Fruit fly (Drosophila melanogaster) whole organism, embryonic: ENCODE results near the gene Peritrophin-A.

Experiments used
- Abd-B ChIP-seq: fragments of 200-800 bp; sonication (Bioruptor generic); optimal IDR thresholded peaks from 2 replicates; lab custom pipeline; 2018; ENCODE audit warnings: missing biosample characterization, mild to moderate bottlenecking, missing genetic modification characterization, moderate library complexity
- B-H1 ChIP-seq: fragments of 200-800 bp; sonication (Bioruptor generic); IDR thresholded peaks from 3 replicates; pipeline ENCODE4 v1.3.6; 2022; ENCODE audit warnings: missing biosample characterization, missing genetic modification characterization
- CG11093 ChIP-seq: fragments of 200-800 bp; sonication (Bioruptor generic); IDR thresholded peaks from 3 replicates; pipeline ENCODE4 v1.3.6; 2022; ENCODE audit warnings: missing biosample characterization, missing genetic modification characterization
- CG12219 ChIP-seq: fragments of 200-800 bp; sonication (Bioruptor generic); optimal IDR thresholded peaks from 3 replicates; lab custom pipeline; 2018; ENCODE audit warnings: missing biosample characterization, mild to moderate bottlenecking, missing genetic modification characterization
- CG13287 ChIP-seq: fragments of 200-800 bp; sonication (Bioruptor generic); IDR thresholded peaks from 2 replicates; pipeline ENCODE4 v1.3.6; 2022; ENCODE audit warnings: missing biosample characterization, missing genetic modification characterization; ENCODE audit not compliant: partially characterized antibody
- CG13296 ChIP-seq: fragments of 200-800 bp; sonication (Bioruptor generic); optimal IDR thresholded peaks from 3 replicates; lab custom pipeline; 2018; ENCODE audit warnings: missing biosample characterization, mild to moderate bottlenecking, missing genetic modification characterization
- CG14860 ChIP-seq: fragments of 200-800 bp; sonication (Bioruptor generic); IDR thresholded peaks from 3 replicates; pipeline ENCODE4 v1.3.6; 2022; ENCODE audit warnings: missing biosample characterization, missing genetic modification characterization; ENCODE audit not compliant: partially characterized antibody
- CG17829 ChIP-seq: fragments of 200-800 bp; optimal IDR thresholded peaks from 2 replicates; lab custom pipeline; 2019; ENCODE audit warnings: missing biosample characterization, mild to moderate bottlenecking, missing genetic modification characterization, moderate library complexity
- CG18011 ChIP-seq: fragments of 200-800 bp; sonication (Bioruptor generic); optimal IDR thresholded peaks from 2 replicates; lab custom pipeline; 2017; ENCODE audit warnings: missing biosample characterization, missing genetic modification characterization, mild to moderate bottlenecking, moderate library complexity, missing genotype
- CG18764 ChIP-seq: fragments of 200-800 bp; sonication (Bioruptor generic); optimal IDR thresholded peaks from 3 replicates; lab custom pipeline; 2016; ENCODE audit warnings: missing biosample characterization, missing genetic modification characterization
- CG2712 ChIP-seq: fragments of 200-800 bp; optimal IDR thresholded peaks from 3 replicates; lab custom pipeline; 2019; ENCODE audit warnings: missing biosample characterization, mild to moderate bottlenecking, missing genetic modification characterization, moderate library complexity
- CG33557 ChIP-seq: fragments of 200-800 bp; sonication (Bioruptor generic); optimal IDR thresholded peaks from 2 replicates; lab custom pipeline; 2019; ENCODE audit warnings: missing biosample characterization, mild to moderate bottlenecking, missing genetic modification characterization, moderate library complexity
- CG3407 ChIP-seq: fragments of 200-800 bp; sonication (Bioruptor generic); optimal IDR thresholded peaks from 2 replicates; lab custom pipeline; 2018; ENCODE audit warnings: missing biosample characterization, mild to moderate bottlenecking, missing genetic modification characterization
- CG3838 ChIP-seq: fragments of 200-800 bp; sonication (Bioruptor generic); optimal IDR thresholded peaks from 3 replicates; lab custom pipeline; 2016; ENCODE audit warnings: missing biosample characterization, missing genetic modification characterization
- CG4820 ChIP-seq: fragments of 200-800 bp; sonication (Bioruptor generic); optimal IDR thresholded peaks from 3 replicates; lab custom pipeline; 2016; ENCODE audit warnings: missing biosample characterization, missing genetic modification characterization
- CG9215 ChIP-seq: fragments of 200-800 bp; sonication (Bioruptor generic); IDR thresholded peaks from 2 replicates; pipeline ENCODE4 v1.3.6; 2022; ENCODE audit warnings: missing biosample characterization, missing genetic modification characterization
- CHES-1-like ChIP-seq: fragments of 200-800 bp; sonication (Bioruptor generic); optimal IDR thresholded peaks from 2 replicates; lab custom pipeline; 2016; ENCODE audit warnings: missing biosample characterization, missing genetic modification characterization
- Chrac-16 ChIP-seq: fragments of 200-800 bp; sonication (Bioruptor generic); optimal IDR thresholded peaks from 3 replicates; lab custom pipeline; 2016; ENCODE audit warnings: missing biosample characterization, missing genetic modification characterization
- CoRest ChIP-seq: fragments of 200-800 bp; sonication (Bioruptor generic); optimal IDR thresholded peaks from 3 replicates; lab custom pipeline; 2018; ENCODE audit warnings: missing biosample characterization, mild to moderate bottlenecking, missing genetic modification characterization, moderate library complexity
- Dbx ChIP-seq: fragments of 200-800 bp; sonication (Bioruptor generic); IDR thresholded peaks from 3 replicates; pipeline ENCODE4 v1.3.6; 2022; ENCODE audit warnings: missing biosample characterization, missing genetic modification characterization
- E2f1 ChIP-seq: fragments of 200-800 bp; sonication (Bioruptor generic); IDR thresholded peaks from 2 replicates; pipeline ENCODE4 v1.3.6; 2022; ENCODE audit warnings: missing biosample characterization, missing genetic modification characterization
- Ets97D ChIP-seq: fragments of 200-800 bp; sonication (Bioruptor generic); optimal IDR thresholded peaks from 3 replicates; lab custom pipeline; 2016; ENCODE audit warnings: missing biosample characterization, missing genetic modification characterization
- Gsc ChIP-seq: fragments of 200-800 bp; sonication (Bioruptor generic); IDR thresholded peaks from 2 replicates; pipeline ENCODE4 v1.3.6; 2022; ENCODE audit warnings: missing biosample characterization, missing genetic modification characterization
- Gug ChIP-seq: fragments of 200-800 bp; sonication (Bioruptor generic); IDR thresholded peaks from 4 replicates; pipeline ENCODE4 v1.3.6; 2022; ENCODE audit warnings: missing biosample characterization, missing genetic modification characterization
- HLH4C ChIP-seq: fragments of 200-800 bp; sonication (Bioruptor generic); IDR thresholded peaks from 3 replicates; pipeline ENCODE4 v1.3.6; 2022; ENCODE audit warnings: missing biosample characterization, missing genetic modification characterization; ENCODE audit not compliant: partially characterized antibody
- Hr39 ChIP-seq: fragments of >200 bp; optimal IDR thresholded peaks from 2 replicates; lab custom pipeline; 2017
- Lim3 ChIP-seq: fragments of 200-800 bp; sonication (Bioruptor generic); IDR thresholded peaks from 2 replicates; pipeline ENCODE4 v1.3.6; 2022; ENCODE audit warnings: missing biosample characterization, missing genetic modification characterization
- Med ChIP-seq: fragments of 200-800 bp; sonication (Bioruptor generic); peaks from one replicate; lab custom pipeline; 2016; ENCODE audit warnings: missing biosample characterization, missing genetic modification characterization, mild to moderate bottlenecking, inconsistent platforms, moderate library complexity
- Myb ChIP-seq: fragments of 200-800 bp; sonication (Bioruptor generic); optimal IDR thresholded peaks from 2 replicates; lab custom pipeline; 2016; ENCODE audit warnings: missing biosample characterization, missing genetic modification characterization
- Nf-YA ChIP-seq: fragments of 200-800 bp; sonication (Bioruptor generic); IDR thresholded peaks from 2 replicates; pipeline ENCODE4 v1.3.6; 2022; ENCODE audit warnings: missing biosample characterization, missing genetic modification characterization
- Oaz ChIP-seq: fragments of 200-800 bp; sonication (Bioruptor generic); IDR thresholded peaks from 2 replicates; pipeline ENCODE4 v1.3.6; 2022; ENCODE audit warnings: missing biosample characterization, missing genetic modification characterization
- Side ChIP-seq: fragments of 200-800 bp; sonication (Bioruptor generic); optimal IDR thresholded peaks from 2 replicates; lab custom pipeline; 2016; ENCODE audit warnings: missing biosample characterization, missing genetic modification characterization
- Ssrp ChIP-seq: fragments of 200-800 bp; sonication (Bioruptor generic); optimal IDR thresholded peaks from 2 replicates; lab custom pipeline; 2018; ENCODE audit warnings: missing biosample characterization, mild to moderate bottlenecking, missing genetic modification characterization, moderate library complexity
- YL-1 ChIP-seq: fragments of 200-800 bp; sonication (Bioruptor generic); optimal IDR thresholded peaks from 3 replicates; lab custom pipeline; 2017; ENCODE audit warnings: missing biosample characterization, mild to moderate bottlenecking, missing genetic modification characterization
- al ChIP-seq: fragments of 200-800 bp; sonication (Bioruptor generic); IDR thresholded peaks from 2 replicates; pipeline ENCODE4 v1.3.6; 2022; ENCODE audit warnings: missing biosample characterization, missing genetic modification characterization
- amos ChIP-seq: fragments of 200-800 bp; sonication (Bioruptor generic); IDR thresholded peaks from 2 replicates; pipeline ENCODE4 v1.3.6; 2022; ENCODE audit warnings: missing biosample characterization, missing genetic modification characterization; ENCODE audit not compliant: partially characterized antibody
- bigmax ChIP-seq: fragments of 200-800 bp; sonication (Bioruptor generic); optimal IDR thresholded peaks from 2 replicates; lab custom pipeline; 2018; ENCODE audit warnings: missing biosample characterization, mild to moderate bottlenecking, missing genetic modification characterization
- caup ChIP-seq: fragments of 200-800 bp; sonication (Bioruptor generic); optimal IDR thresholded peaks from 3 replicates; lab custom pipeline; 2017; ENCODE audit warnings: missing biosample characterization, mild to moderate bottlenecking, missing genetic modification characterization, moderate library complexity; ENCODE audit not compliant: severe bottlenecking
- ci ChIP-seq: fragments of 200-800 bp; sonication (Bioruptor generic); IDR thresholded peaks from 3 replicates; pipeline ENCODE4 v1.3.6; 2022; ENCODE audit warnings: missing biosample characterization, missing genetic modification characterization
- dysf ChIP-seq: fragments of 200-800 bp; sonication (Bioruptor generic); IDR thresholded peaks from 3 replicates; pipeline ENCODE4 v1.3.6; 2022; ENCODE audit warnings: missing biosample characterization, missing genetic modification characterization
- fd102C ChIP-seq: fragments of 200-800 bp; sonication (Bioruptor generic); optimal IDR thresholded peaks from 2 replicates; lab custom pipeline; 2018; ENCODE audit warnings: missing biosample characterization, mild to moderate bottlenecking, missing genetic modification characterization, moderate library complexity
- fu2 ChIP-seq: fragments of 200-800 bp; sonication (Bioruptor generic); optimal IDR thresholded peaks from 2 replicates; lab custom pipeline; 2016; ENCODE audit warnings: missing biosample characterization, missing genetic modification characterization
- h ChIP-seq: fragments of >200 bp; optimal IDR thresholded peaks from 2 replicates; lab custom pipeline; 2017
- ind ChIP-seq: fragments of 200-800 bp; sonication (Bioruptor generic); optimal IDR thresholded peaks from 3 replicates; lab custom pipeline; 2016; ENCODE audit warnings: missing biosample characterization, missing genetic modification characterization
- kay ChIP-seq: fragments of 200-800 bp; sonication (Bioruptor generic); optimal IDR thresholded peaks from 2 replicates; lab custom pipeline; 2016; ENCODE audit warnings: missing biosample characterization, missing genetic modification characterization
- lmd ChIP-seq: fragments of 200-800 bp; sonication (Bioruptor generic); IDR thresholded peaks from 2 replicates; pipeline ENCODE4 v1.3.6; 2022; ENCODE audit warnings: missing biosample characterization, missing genetic modification characterization
- peb ChIP-seq: fragments of 200-800 bp; sonication (Bioruptor generic); IDR thresholded peaks from 2 replicates; pipeline ENCODE4 v1.3.6; 2022; ENCODE audit warnings: missing biosample characterization, missing genetic modification characterization
- rib ChIP-seq: fragments of 200-800 bp; sonication (Bioruptor generic); IDR thresholded peaks from 2 replicates; pipeline ENCODE4 v1.3.6; 2022; ENCODE audit warnings: missing biosample characterization, missing genetic modification characterization
- tap ChIP-seq: fragments of 200-800 bp; optimal IDR thresholded peaks from 3 replicates; lab custom pipeline; 2019; ENCODE audit warnings: missing biosample characterization, mild to moderate bottlenecking, missing genetic modification characterization, moderate library complexity
- tup ChIP-seq: fragments of 200-800 bp; sonication (Bioruptor generic); optimal IDR thresholded peaks from 2 replicates; lab custom pipeline; 2016; ENCODE audit warnings: missing biosample characterization, mild to moderate bottlenecking, missing genetic modification characterization, moderate library complexity

Gene Peritrophin-A

dm6 chrX:20235794-20236513, 8.5 kb upstream of the Peritrophin-A start, which contains the start of gene sw (continued):
- TF ChIP-seq Oaz (GFP tag; lab: Robert Waterston, UW), result peak; percentile 35; the same call in 1 of the 2 replicates
- TF ChIP-seq CoRest (tag; lab: Kevin White, UChicago), result peak; percentile 78
- TF ChIP-seq CG12219, result peak; percentile 18
- TF ChIP-seq Chrac-16 (GFP tag; lab: Kevin White, UChicago), result peak; percentile 44
- TF ChIP-seq CG4820 (GFP tag; lab: Kevin White, UChicago), result peak; percentile 41
- peak; percentile 52 for TF ChIP-seq ind (GFP tag; lab: Kevin White, UChicago)
- TF ChIP-seq CG18011, result peak; percentile 28
- no peak for TF ChIP-seq CG3838 (GFP tag; lab: Kevin White, UChicago)
- peak; percentile 52 for TF ChIP-seq fu2
- no peak for TF ChIP-seq Nf-YA (GFP tag; lab: Robert Waterston, UW)
- TF ChIP-seq YL-1 (GFP tag; lab: Kevin White, UChicago), result peak; percentile 62
- TF ChIP-seq Ets97D (GFP tag; lab: Kevin White, UChicago), result peak; percentile 48
- TF ChIP-seq Myb, result peak; percentile 26
- no peak for TF ChIP-seq tup (GFP tag; lab: Kevin White, UChicago)
- no peak for TF ChIP-seq Lim3 (GFP tag; lab: Robert Waterston, UW)
- TF ChIP-seq Dbx, result peak; percentile 80
- 0 out of 2 replicates have a peak, but pooled peaks have one; percentile 23 for TF ChIP-seq peb (GFP tag; lab: Robert Waterston, UW)
- TF ChIP-seq CG3407 (GFP tag; lab: Kevin White, UChicago), result no peak
- TF ChIP-seq fd102C (GFP tag; lab: Kevin White, UChicago), result no peak
- TF ChIP-seq Hr39, result no peak
- TF ChIP-seq tap (tag; lab: Kevin White, UChicago), result no peak
- peak; percentile 69; the same call in 2 of the 3 replicates for TF ChIP-seq CG11093
- peak; percentile 19; the same call in 1 of the 3 replicates for TF ChIP-seq B-H1 (GFP tag; lab: Robert Waterston, UW)
- peak; percentile 85 for TF ChIP-seq CG9215 (GFP tag; lab: Robert Waterston, UW)
- peak; percentile 73 for TF ChIP-seq CHES-1-like (GFP tag; lab: Kevin White, UChicago)
- no peak for TF ChIP-seq h
- TF ChIP-seq E2f1 (GFP tag; lab: Robert Waterston, UW), result peak; percentile 54
- TF ChIP-seq al, result peak; percentile 74
- peak; percentile 56 for TF ChIP-seq CG33557
- TF ChIP-seq ci, result 0 out of 3 replicates have a peak, but pooled peaks have one; percentile 24
- peak; percentile 42 for TF ChIP-seq CG13296
- peak; percentile 76 for TF ChIP-seq CG2712 (tag; lab: Kevin White, UChicago)
- 0 out of 2 replicates have a peak, but pooled peaks have one; percentile 18 for TF ChIP-seq rib
- TF ChIP-seq Abd-B, result peak; percentile 82
- peak; percentile 91 for TF ChIP-seq amos (GFP tag; lab: Robert Waterston, UW)
- no peak for TF ChIP-seq Side (GFP tag; lab: Kevin White, UChicago)
- TF ChIP-seq CG17829 (tag; lab: Kevin White, UChicago), result peak; percentile 62
- no peak for TF ChIP-seq CG18764 (GFP tag; lab: Kevin White, UChicago)
- TF ChIP-seq CG14860, result peak; percentile 90
- peak; percentile 52 for TF ChIP-seq Ssrp (tag; lab: Kevin White, UChicago)
- TF ChIP-seq dysf (GFP tag; lab: Robert Waterston, UW), result peak; percentile 83
- no peak for TF ChIP-seq bigmax (GFP tag; lab: Kevin White, UChicago)
- TF ChIP-seq HLH4C (GFP tag; lab: Robert Waterston, UW), result peak; percentile 82
- TF ChIP-seq CG13287 (GFP tag; lab: Robert Waterston, UW), result peak; percentile 92
- TF ChIP-seq caup (GFP tag; lab: Kevin White, UChicago), result peak; percentile 26
- peak; percentile 96 for TF ChIP-seq Med
- no peak for TF ChIP-seq kay
- TF ChIP-seq Gsc, result no peak
- peak; percentile 74 for TF ChIP-seq lmd
- peak; percentile 81; the same call in 3 of the 4 replicates for TF ChIP-seq Gug
